Worm (Caenorhabditis elegans) whole organism, L3 larva: ENCODE measurements around the gene exc-1.

Experiments
- R02D3.7 ChIP-seq: fragments of 150-350 bp; optimal IDR thresholded peaks from 2 replicates; lab custom pipeline; 2014; ENCODE audit warnings: missing biosample characterization, missing genetic modification characterization
- aly-2 ChIP-seq: fragments of 150-350 bp; optimal IDR thresholded peaks from 2 replicates; lab custom pipeline; 2014; ENCODE audit warnings: missing biosample characterization, missing genetic modification characterization
- ama-1 ChIP-seq: fragments of 150-350 bp; optimal IDR thresholded peaks from 2 replicates; lab custom pipeline; 2018
- ceh-16 ChIP-seq: sonication (generic microtip); optimal IDR thresholded peaks from 2 replicates; lab custom pipeline; 2017; ENCODE audit warnings: missing biosample characterization, missing genetic modification characterization
- daf-12 ChIP-seq: fragments of 150-350 bp; optimal IDR thresholded peaks from 2 replicates; lab custom pipeline; 2014; ENCODE audit warnings: missing biosample characterization, missing genetic modification reagents, missing genetic modification characterization
- egl-27 ChIP-seq: sonication (generic microtip); optimal IDR thresholded peaks from 4 replicates; lab custom pipeline; 2017; ENCODE audit warnings: missing biosample characterization, missing genetic modification reagents, missing genetic modification characterization
- egl-5 ChIP-seq: fragments of 150-350 bp; optimal IDR thresholded peaks from 2 replicates; lab custom pipeline; 2017; ENCODE audit warnings: missing biosample characterization, missing genetic modification reagents, missing genetic modification characterization, inconsistent platforms
- elt-1 ChIP-seq: fragments of 150-350 bp; optimal IDR thresholded peaks from 2 replicates; lab custom pipeline; 2014; ENCODE audit warnings: missing biosample characterization, missing genetic modification characterization
- elt-2 ChIP-seq: sonication (generic microtip); optimal IDR thresholded peaks from 2 replicates; lab custom pipeline; 2016; ENCODE audit warnings: missing genetic modification reagents, mild to moderate bottlenecking, missing genetic modification characterization, missing compliant biosample characterization
- elt-3 ChIP-seq, 3 experiments: fragments of 150-350 bp in 1 of 3; sonication (generic microtip) in 2 of 3; optimal IDR thresholded peaks; 2 replicates in 2 of 3; 4 replicates in 1 of 3; lab custom pipeline; 2014 to 2017; ENCODE audit warnings: missing biosample characterization in 3 of 3, missing genetic modification characterization in 3 of 3
- eor-1 ChIP-seq, 2 experiments: fragments of 150-350 bp; optimal IDR thresholded peaks; 2 replicates each; lab custom pipeline; 2014 to 2018; ENCODE audit warnings: missing biosample characterization in 2 of 2, missing genetic modification characterization in 2 of 2
- fkh-10 ChIP-seq: sonication (generic microtip); optimal IDR thresholded peaks from 2 replicates; lab custom pipeline; 2017; ENCODE audit warnings: missing biosample characterization, missing genetic modification reagents, missing genetic modification characterization
- fkh-2 ChIP-seq: fragments of 150-350 bp; optimal IDR thresholded peaks from 2 replicates; lab custom pipeline; 2014; ENCODE audit warnings: missing biosample characterization, missing genetic modification reagents, missing genetic modification characterization
- fos-1 ChIP-seq: fragments of 150-350 bp; optimal IDR thresholded peaks from 2 replicates; lab custom pipeline; 2014; ENCODE audit warnings: missing biosample characterization, missing genetic modification characterization
- hmg-11 ChIP-seq: sonication (generic microtip); optimal IDR thresholded peaks from 2 replicates; lab custom pipeline; 2016; ENCODE audit warnings: missing genetic modification characterization, missing compliant biosample characterization
- jun-1 ChIP-seq: fragments of 150-350 bp; optimal IDR thresholded peaks from 2 replicates; lab custom pipeline; 2014; ENCODE audit warnings: missing biosample characterization, missing genetic modification reagents, missing genetic modification characterization
- lin-15B ChIP-seq: fragments of 150-350 bp; optimal IDR thresholded peaks from 2 replicates; lab custom pipeline; 2014; ENCODE audit warnings: missing biosample characterization, missing genetic modification characterization
- lin-39 ChIP-seq: fragments of 150-350 bp; optimal IDR thresholded peaks from 2 replicates; lab custom pipeline; 2018; ENCODE audit warnings: missing biosample characterization, missing genetic modification reagents, missing genetic modification characterization
- lsy-12 ChIP-seq: sonication (generic microtip); optimal IDR thresholded peaks from 2 replicates; lab custom pipeline; 2016; ENCODE audit warnings: mild to moderate bottlenecking, missing genetic modification characterization, missing compliant biosample characterization
- mdl-1 ChIP-seq: fragments of 150-350 bp; optimal IDR thresholded peaks from 2 replicates; lab custom pipeline; 2014; ENCODE audit warnings: missing biosample characterization, missing genetic modification characterization
- mml-1 ChIP-seq: fragments of 150-350 bp; sonication (generic microtip); optimal IDR thresholded peaks from 3 replicates; lab custom pipeline; 2014; ENCODE audit warnings: missing biosample characterization, missing genetic modification characterization
- nfya-1 ChIP-seq: sonication (generic microtip); optimal IDR thresholded peaks from 2 replicates; lab custom pipeline; 2017; ENCODE audit warnings: missing genetic modification characterization, mild to moderate bottlenecking, missing compliant biosample characterization, antibody characterized with exemption, moderate library complexity; ENCODE audit not compliant: insufficient read depth
- nhr-11 ChIP-seq: fragments of 150-350 bp; optimal IDR thresholded peaks from 2 replicates; lab custom pipeline; 2014; ENCODE audit warnings: missing biosample characterization, missing genetic modification characterization
- nhr-12 ChIP-seq: fragments of 150-350 bp; optimal IDR thresholded peaks from 2 replicates; lab custom pipeline; 2014; ENCODE audit warnings: missing biosample characterization, missing genetic modification characterization
- nhr-23 ChIP-seq: fragments of 150-350 bp; optimal IDR thresholded peaks from 2 replicates; lab custom pipeline; 2014; ENCODE audit warnings: missing biosample characterization, missing genetic modification reagents, missing genetic modification characterization
- nhr-237 ChIP-seq: fragments of 150-350 bp; optimal IDR thresholded peaks from 2 replicates; lab custom pipeline; 2014; ENCODE audit warnings: missing biosample characterization, missing genetic modification characterization
- nhr-25 ChIP-seq: sonication (generic microtip); optimal IDR thresholded peaks from 2 replicates; lab custom pipeline; 2017; ENCODE audit warnings: missing biosample characterization, missing genetic modification characterization
- nhr-28 ChIP-seq: fragments of 150-350 bp; optimal IDR thresholded peaks from 2 replicates; lab custom pipeline; 2014; ENCODE audit warnings: missing biosample characterization, missing genetic modification characterization
- nhr-43 ChIP-seq: sonication (generic microtip); optimal IDR thresholded peaks from 2 replicates; lab custom pipeline; 2016; ENCODE audit warnings: mild to moderate bottlenecking, missing genetic modification characterization, missing compliant biosample characterization; ENCODE audit not compliant: poor library complexity, severe bottlenecking
- nhr-67 ChIP-seq: fragments of 150-350 bp; optimal IDR thresholded peaks from 2 replicates; lab custom pipeline; 2014; ENCODE audit warnings: missing biosample characterization, missing genetic modification characterization
- nhr-76 ChIP-seq: fragments of 150-350 bp; sonication (generic microtip); optimal IDR thresholded peaks from 5 replicates; lab custom pipeline; 2014; ENCODE audit warnings: missing biosample characterization, missing genetic modification characterization
- pha-4 ChIP-seq: fragments of 150-350 bp; optimal IDR thresholded peaks from 2 replicates; lab custom pipeline; 2014; ENCODE audit warnings: missing biosample characterization, missing genetic modification reagents, missing genetic modification characterization
- pqm-1 ChIP-seq: fragments of 150-350 bp; optimal IDR thresholded peaks from 2 replicates; lab custom pipeline; 2017; ENCODE audit warnings: missing biosample characterization, missing genetic modification characterization, inconsistent platforms
- skn-1 ChIP-seq: fragments of 150-350 bp; optimal IDR thresholded peaks from 2 replicates; lab custom pipeline; 2014; ENCODE audit warnings: missing biosample characterization, missing genetic modification characterization
- tbx-2 ChIP-seq: sonication (generic microtip); optimal IDR thresholded peaks from 2 replicates; lab custom pipeline; 2016; ENCODE audit warnings: mild to moderate bottlenecking, missing genetic modification characterization, missing compliant biosample characterization
- unc-62 ChIP-seq: fragments of 150-350 bp; sonication (generic microtip); optimal IDR thresholded peaks from 4 replicates; lab custom pipeline; 2014; ENCODE audit warnings: missing biosample characterization, missing genetic modification reagents, missing genetic modification characterization
- ztf-11 ChIP-seq: fragments of 150-350 bp; optimal IDR thresholded peaks from 2 replicates; lab custom pipeline; 2014; ENCODE audit warnings: missing biosample characterization, missing genetic modification characterization
- ztf-4 ChIP-seq: fragments of 150-350 bp; optimal IDR thresholded peaks from 2 replicates; lab custom pipeline; 2014; ENCODE audit warnings: missing biosample characterization, missing genetic modification characterization

Gene exc-1

DNA sequence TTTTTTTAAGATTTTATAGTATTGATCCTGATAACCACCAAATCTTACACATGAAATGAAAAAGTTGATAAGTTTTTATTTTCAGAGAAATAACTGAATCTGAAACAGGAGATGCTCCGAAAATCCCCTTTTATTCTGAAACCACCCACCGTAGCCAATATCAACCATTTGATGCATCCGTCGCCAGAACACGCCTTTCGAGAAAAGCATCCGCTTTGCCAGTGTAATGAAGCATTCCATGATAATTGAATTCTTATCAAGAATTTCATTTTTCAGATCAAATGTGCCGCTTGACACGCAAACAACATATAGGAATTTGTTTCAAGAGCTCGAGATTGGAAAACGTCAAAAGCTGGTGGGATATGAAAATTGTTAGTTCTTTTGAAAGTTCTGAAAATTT is 27.6 kb upstream of the exc-1 start, which contains the start of gene tbh-1:
TSS of gene tbh-1 (minus strand) at position 101 of the 400 bp plus-strand sequence.
- TF ChIP-seq nhr-237 (tag; lab: Kevin White, UChicago) (no peak), unc-62 (GFP tag; lab: Kevin White, UChicago) (no peak), pha-4 (no peak), egl-5 (tag; lab: Kevin White, UChicago) (no peak), jun-1 (tag; lab: Kevin White, UChicago) (no peak), pqm-1 (no peak), nhr-12 (tag; lab: Kevin White, UChicago) (no peak)

DNA sequence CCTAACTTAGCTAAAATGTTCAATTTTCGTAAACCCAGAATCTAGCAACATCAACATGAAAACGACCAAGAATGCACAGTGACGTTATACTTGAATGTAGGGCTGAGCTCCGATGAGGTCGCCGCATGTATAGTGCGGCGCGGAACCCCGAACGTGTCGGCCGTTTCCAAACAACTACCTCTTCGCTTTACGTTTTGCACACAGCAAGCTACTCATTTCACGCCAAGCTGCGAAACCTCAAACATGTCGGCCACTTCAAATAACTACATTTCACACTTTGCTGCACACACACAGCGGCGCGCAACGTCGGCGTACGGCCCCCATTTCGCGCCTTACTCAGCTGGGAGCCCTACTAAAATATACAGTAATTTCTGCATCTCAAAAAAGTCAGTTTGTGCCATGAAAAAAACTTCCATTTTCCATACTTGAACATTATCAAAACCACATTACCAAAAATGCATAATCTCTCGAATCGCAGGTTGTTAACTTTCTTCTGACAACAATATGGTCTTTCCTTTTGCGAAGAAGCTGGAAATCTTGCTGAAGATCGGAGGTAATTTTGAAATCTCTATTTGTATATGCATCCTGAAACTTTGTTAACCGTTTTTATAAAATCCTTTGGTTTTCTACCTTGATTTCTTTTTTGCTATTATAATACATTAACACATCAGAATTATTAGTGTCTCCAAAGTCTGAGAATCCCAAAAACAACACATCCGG is 25.4 kb upstream of the exc-1 start, which contains the start of gene H13N06.7:
TSS of gene H13N06.7 (plus strand) at position 670 of the 720 bp plus-strand sequence.
- TF ChIP-seq elt-1 (no peak), skn-1 (tag; lab: Kevin White, UChicago) (no peak)

DNA sequence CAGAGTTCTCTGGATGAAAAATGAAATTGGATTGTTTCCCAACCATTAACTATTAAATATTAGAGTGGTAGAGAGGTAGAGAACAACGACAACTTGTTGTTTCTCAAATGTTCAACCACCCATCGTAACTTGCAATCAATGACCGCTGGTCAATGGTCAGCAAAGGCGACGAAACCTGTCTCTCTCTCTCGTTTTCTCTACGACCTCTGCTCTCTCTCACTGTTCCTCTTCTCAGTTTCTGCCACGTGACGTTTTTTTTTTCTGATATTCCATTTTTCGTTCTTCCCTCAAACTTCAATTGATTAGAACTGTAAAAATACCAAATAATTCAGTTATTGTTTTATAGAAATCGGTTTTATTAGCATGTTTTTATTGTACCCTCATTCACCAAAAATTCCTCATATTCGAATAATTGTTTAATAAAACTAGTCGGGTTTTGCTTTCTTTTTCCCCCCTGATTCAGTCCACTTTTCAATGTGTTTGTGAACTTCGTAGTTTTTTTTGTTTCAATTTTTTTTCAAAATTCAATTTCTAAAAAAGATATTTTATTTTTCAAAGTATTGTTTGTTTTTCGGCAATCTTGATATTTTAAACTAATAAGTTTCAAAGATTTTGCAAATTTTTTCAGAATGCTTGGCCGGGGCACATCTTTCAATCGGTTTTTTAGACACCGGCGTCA is 19.9 kb upstream of the exc-1 start, which contains the start of gene suox-1:
TSS of gene suox-1 (plus strand) at position 629 of the 679 bp plus-strand sequence.
- TF ChIP-seq aly-2 (no peak), elt-2 (tag; lab: Kevin White, UChicago) (peak; percentile 16), nhr-23 (peak; percentile 73), eor-1 (tag; optimal IDR thresholded peaks at IDR 0.05; lab: Kevin White, UChicago) (no peak), nhr-11 (tag; lab: Kevin White, UChicago) (no peak), nhr-43 (peak; percentile 47), nhr-237 (tag; lab: Kevin White, UChicago) (no peak), nhr-25 (tag; lab: Kevin White, UChicago) (peak; percentile 48), lin-39 (peak; percentile 45), R02D3.7 (no peak), hmg-11 (tag; lab: Kevin White, UChicago) (no peak), nhr-67 (tag; lab: Kevin White, UChicago) (no peak), daf-12 (tag; lab: Kevin White, UChicago) (no peak), fkh-10 (GFP tag; lab: Kevin White, UChicago) (no peak), ztf-11 (tag; lab: Kevin White, UChicago) (no peak), fkh-2 (tag; lab: Kevin White, UChicago) (no peak), elt-3 (tag; optimal IDR thresholded peaks at IDR 0.05; lab: Kevin White, UChicago) (no peak), skn-1 (tag; lab: Kevin White, UChicago) (no peak), ama-1 (peak; percentile 48), jun-1 (tag; lab: Kevin White, UChicago) (no peak), nhr-28 (tag; lab: Kevin White, UChicago) (no peak), lin-15B (tag; lab: Kevin White, UChicago) (no peak), ztf-4 (no peak), nhr-76 (tag; lab: Kevin White, UChicago) (no peak), fos-1 (tag; lab: Kevin White, UChicago) (no peak), lsy-12 (tag; lab: Kevin White, UChicago) (peak; percentile 3), ceh-16 (tag; lab: Kevin White, UChicago) (no peak), mml-1 (no peak), mdl-1 (tag; lab: Kevin White, UChicago) (peak; percentile 45), tbx-2 (tag; lab: Kevin White, UChicago) (no peak), nfya-1 (tag; lab: Kevin White, UChicago) (peak; percentile 36), pha-4 (peak; percentile 14), egl-27 (tag; lab: Kevin White, UChicago) (no peak)
